Worm (Caenorhabditis elegans) whole organism, young adult: ENCODE results near the gene F26F2.4.

ENCODE experiments used
- B0261.1 ChIP-seq: sonication (generic microtip); optimal IDR thresholded peaks from 2 replicates; lab custom pipeline; 2016; ENCODE audit warnings: mild to moderate bottlenecking, missing genetic modification characterization, moderate library complexity, missing compliant biosample characterization
- D2030.7 ChIP-seq: fragments of 200-800 bp; sonication (Bioruptor generic); IDR thresholded peaks from 2 replicates; pipeline ENCODE4 v1.3.6; 2022; ENCODE audit warnings: missing genetic modification reagents, missing genetic modification characterization, missing compliant biosample characterization
- F39B2.1 ChIP-seq: fragments of 200-800 bp; sonication (Bioruptor generic); IDR thresholded peaks from 2 replicates; pipeline ENCODE4 v1.3.6; 2022; ENCODE audit warnings: missing genetic modification reagents, missing genetic modification characterization, missing compliant biosample characterization
- die-1 ChIP-seq: sonication (generic microtip); optimal IDR thresholded peaks from 2 replicates; lab custom pipeline; 2016; ENCODE audit warnings: missing genotype, mild to moderate bottlenecking, missing genetic modification characterization, missing compliant biosample characterization
- dpff-1 ChIP-seq: sonication (generic microtip); optimal IDR thresholded peaks from 2 replicates; lab custom pipeline; 2017; ENCODE audit warnings: mild to moderate bottlenecking, missing genetic modification characterization, missing compliant biosample characterization
- dpl-1 ChIP-seq: fragments of 150-350 bp; optimal IDR thresholded peaks from 2 replicates; lab custom pipeline; 2014; ENCODE audit warnings: missing biosample characterization, missing genetic modification reagents, missing genetic modification characterization
- fkh-3 ChIP-seq: sonication (generic microtip); optimal IDR thresholded peaks from 2 replicates; lab custom pipeline; 2016; ENCODE audit warnings: mild to moderate bottlenecking, missing genetic modification characterization, missing compliant biosample characterization
- let-607 ChIP-seq, 2 experiments: fragments of 200-800 bp in 1 of 2; sonication (Bioruptor generic) in 1 of 2; sonication (generic microtip) in 1 of 2; optimal IDR thresholded peaks; 2 replicates each; lab custom pipeline; 2016 to 2018; ENCODE audit warnings: mild to moderate bottlenecking in 2 of 2, missing compliant biosample characterization in 2 of 2, missing genetic modification characterization in 2 of 2, moderate library complexity in 2 of 2, missing genotype in 1 of 2
- lin-40 ChIP-seq: sonication (generic microtip); optimal IDR thresholded peaks from 2 replicates; lab custom pipeline; 2016; ENCODE audit warnings: missing genetic modification characterization, mild to moderate bottlenecking, missing compliant biosample characterization, missing genotype, missing genetic modification reagents
- mxl-1 ChIP-seq: sonication (generic microtip); optimal IDR thresholded peaks from 2 replicates; lab custom pipeline; 2016; ENCODE audit warnings: missing genetic modification characterization, missing compliant biosample characterization

DNA sequence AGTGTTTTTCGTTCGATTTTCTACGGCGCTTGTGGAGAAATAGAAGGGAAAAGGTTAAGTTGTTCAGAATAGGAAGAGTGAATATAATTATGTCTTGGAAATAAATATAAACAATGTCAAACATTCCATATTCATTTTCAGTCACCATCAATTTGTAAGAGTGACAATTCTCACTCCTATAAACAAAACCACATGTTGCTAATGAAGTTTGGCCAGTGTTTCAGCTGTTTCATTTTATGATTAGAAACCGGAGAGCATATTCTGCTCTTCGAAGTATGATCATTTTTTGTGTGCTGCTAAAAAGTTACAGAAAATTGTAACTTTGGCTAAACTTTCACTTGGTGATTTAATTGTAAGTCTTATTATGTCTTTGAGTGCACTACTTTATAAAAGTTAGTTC is 14.0 kb upstream of the F26F2.4 start, which contains the start of gene Y38H6C.21:
- TF ChIP-seq dpff-1 (tag; lab: Kevin White, UChicago) (no peak), dpl-1 (GFP tag; lab: Kevin White, UChicago) (no peak), let-607 (tag; optimal IDR thresholded peaks at IDR 0.05; lab: Kevin White, UChicago) (no peak), B0261.1 (tag; lab: Kevin White, UChicago) (no peak), die-1 (tag; lab: Kevin White, UChicago) (no peak), D2030.7 (GFP tag; lab: Robert Waterston, UW) (no peak), F39B2.1 (GFP tag; lab: Robert Waterston, UW) (no peak), fkh-3 (no peak), mxl-1 (no peak), lin-40 (no peak)
